Worm (Caenorhabditis elegans) whole organism, young adult: ENCODE results near the gene pyk-2.

Experiments
- B0261.1 ChIP-seq: sonication (generic microtip); optimal IDR thresholded peaks from 2 replicates; lab custom pipeline; 2016; ENCODE audit warnings: mild to moderate bottlenecking, missing genetic modification characterization, moderate library complexity, missing compliant biosample characterization
- C06A6.2 ChIP-seq: fragments of 200-800 bp; sonication (Bioruptor generic); conservative IDR thresholded peaks from 2 replicates; pipeline ENCODE4 v1.3.6; 2022; ENCODE audit warnings: missing genetic modification characterization, missing compliant biosample characterization
- C17E4.6 ChIP-seq: fragments of 200-800 bp; sonication (Bioruptor generic); IDR thresholded peaks from 2 replicates; pipeline ENCODE4 v1.3.6; 2022; ENCODE audit warnings: missing genetic modification reagents, missing genetic modification characterization, missing compliant biosample characterization
- F23B12.7 ChIP-seq: sonication (generic microtip); optimal IDR thresholded peaks from 2 replicates; lab custom pipeline; 2017; ENCODE audit warnings: missing genetic modification characterization, mild to moderate bottlenecking, missing compliant biosample characterization, antibody characterized with exemption, moderate library complexity; ENCODE audit not compliant: insufficient read depth
- F33H1.4 ChIP-seq: fragments of 200-800 bp; sonication (Bioruptor generic); IDR thresholded peaks from 2 replicates; pipeline ENCODE4 v1.3.6; 2022; ENCODE audit warnings: missing genetic modification reagents, missing genetic modification characterization, missing compliant biosample characterization
- F57C9.4 ChIP-seq: sonication (generic microtip); optimal IDR thresholded peaks from 2 replicates; lab custom pipeline; 2017; ENCODE audit warnings: mild to moderate bottlenecking, missing genetic modification characterization, missing compliant biosample characterization
- Y53G8AR.9 ChIP-seq: fragments of 200-800 bp; sonication (Bioruptor generic); conservative IDR thresholded peaks from 2 replicates; pipeline ENCODE4 v1.3.6; 2022; ENCODE audit warnings: missing genetic modification reagents, missing genetic modification characterization, missing compliant biosample characterization
- Y56A3A.18 ChIP-seq: fragments of 200-800 bp; sonication (Bioruptor generic); IDR thresholded peaks from 2 replicates; pipeline ENCODE4 v1.3.6; 2022; ENCODE audit warnings: missing genetic modification reagents, missing genetic modification characterization, missing compliant biosample characterization
- Y79H2A.3 ChIP-seq: fragments of 200-800 bp; sonication (Bioruptor generic); conservative IDR thresholded peaks from 2 replicates; pipeline ENCODE4 v1.3.6; 2022; ENCODE audit warnings: missing genetic modification reagents, missing genetic modification characterization, missing compliant biosample characterization
- atf-7 ChIP-seq: sonication (generic microtip); optimal IDR thresholded peaks from 2 replicates; lab custom pipeline; 2017; ENCODE audit warnings: mild to moderate bottlenecking, missing genetic modification characterization, missing compliant biosample characterization
- athp-1 ChIP-seq: sonication (generic microtip); optimal IDR thresholded peaks from 2 replicates; lab custom pipeline; 2017; ENCODE audit warnings: mild to moderate bottlenecking, missing genetic modification characterization, missing compliant biosample characterization
- attf-3 ChIP-seq: fragments of 200-800 bp; sonication (Bioruptor generic); conservative IDR thresholded peaks from 2 replicates; pipeline ENCODE4 v1.3.6; 2022; ENCODE audit warnings: missing genetic modification reagents, missing genetic modification characterization, missing compliant biosample characterization
- ceh-27 ChIP-seq: fragments of 200-800 bp; sonication (Bioruptor generic); optimal IDR thresholded peaks from 2 replicates; lab custom pipeline; 2018; ENCODE audit warnings: mild to moderate bottlenecking, missing genetic modification characterization, moderate library complexity, missing compliant biosample characterization
- ceh-40 ChIP-seq: fragments of 200-800 bp; sonication (Bioruptor generic); IDR thresholded peaks from 2 replicates; pipeline ENCODE4 v1.3.6; 2022; ENCODE audit warnings: missing genetic modification characterization, missing compliant biosample characterization
- ceh-58 ChIP-seq: fragments of 200-800 bp; sonication (Bioruptor generic); IDR thresholded peaks from 2 replicates; pipeline ENCODE4 v1.3.6; 2022; ENCODE audit warnings: missing genetic modification characterization, missing compliant biosample characterization
- ceh-79 ChIP-seq: sonication (generic microtip); optimal IDR thresholded peaks from 2 replicates; lab custom pipeline; 2017; ENCODE audit warnings: mild to moderate bottlenecking, missing genetic modification characterization, missing compliant biosample characterization
- ceh-91 ChIP-seq: fragments of 200-800 bp; sonication (Bioruptor generic); IDR thresholded peaks from 2 replicates; pipeline ENCODE4 v1.3.6; 2022; ENCODE audit warnings: missing genetic modification reagents, missing genetic modification characterization, missing compliant biosample characterization
- chd-7 ChIP-seq: sonication (generic microtip); optimal IDR thresholded peaks from 2 replicates; lab custom pipeline; 2016; ENCODE audit warnings: mild to moderate bottlenecking, missing genetic modification characterization, moderate library complexity, missing compliant biosample characterization
- dpff-1 ChIP-seq: sonication (generic microtip); optimal IDR thresholded peaks from 2 replicates; lab custom pipeline; 2017; ENCODE audit warnings: mild to moderate bottlenecking, missing genetic modification characterization, missing compliant biosample characterization
- efl-1 ChIP-seq: fragments of 150-350 bp; optimal IDR thresholded peaks from 2 replicates; lab custom pipeline; 2014; ENCODE audit warnings: missing biosample characterization, missing genetic modification reagents, missing genetic modification characterization
- egl-18 ChIP-seq: fragments of 200-800 bp; sonication (Bioruptor generic); IDR thresholded peaks from 2 replicates; pipeline ENCODE4 v1.3.6; 2022; ENCODE audit warnings: missing genetic modification reagents, missing genetic modification characterization, missing compliant biosample characterization
- gei-17 ChIP-seq: fragments of 200-800 bp; sonication (Bioruptor generic); optimal IDR thresholded peaks from 2 replicates; lab custom pipeline; 2018; ENCODE audit warnings: mild to moderate bottlenecking, missing genetic modification characterization, missing compliant biosample characterization
- hmg-1.2 ChIP-seq: fragments of 200-800 bp; sonication (Bioruptor generic); IDR thresholded peaks from 2 replicates; pipeline ENCODE4 v1.3.6; 2022; ENCODE audit warnings: missing genetic modification reagents, missing genetic modification characterization, missing compliant biosample characterization
- hmg-20 ChIP-seq: fragments of 200-800 bp; sonication (Bioruptor generic); IDR thresholded peaks from 2 replicates; pipeline ENCODE4 v1.3.6; 2022; ENCODE audit warnings: missing genetic modification reagents, missing genetic modification characterization, missing compliant biosample characterization
- hrde-1 ChIP-seq: sonication (generic microtip); optimal IDR thresholded peaks from 2 replicates; lab custom pipeline; 2016; ENCODE audit warnings: missing genetic modification characterization, mild to moderate bottlenecking, missing compliant biosample characterization, moderate library complexity, missing genotype, missing genetic modification reagents, borderline replicate concordance
- hsf-1 ChIP-seq: fragments of 200-800 bp; sonication (Bioruptor generic); IDR thresholded peaks from 2 replicates; pipeline ENCODE4 v1.3.6; 2022; ENCODE audit warnings: missing genetic modification reagents, missing genetic modification characterization, missing compliant biosample characterization
- let-526 ChIP-seq: fragments of 200-800 bp; sonication (Bioruptor generic); IDR thresholded peaks from 2 replicates; pipeline ENCODE4 v1.3.6; 2022; ENCODE audit warnings: missing genetic modification reagents, missing genetic modification characterization, missing compliant biosample characterization
- let-607 ChIP-seq, 2 experiments: fragments of 200-800 bp in 1 of 2; sonication (Bioruptor generic) in 1 of 2; sonication (generic microtip) in 1 of 2; optimal IDR thresholded peaks; 2 replicates each; lab custom pipeline; 2016 to 2018; ENCODE audit warnings: mild to moderate bottlenecking in 2 of 2, missing compliant biosample characterization in 2 of 2, missing genetic modification characterization in 2 of 2, moderate library complexity in 2 of 2, missing genotype in 1 of 2
- lin-40 ChIP-seq: sonication (generic microtip); optimal IDR thresholded peaks from 2 replicates; lab custom pipeline; 2016; ENCODE audit warnings: missing genetic modification characterization, mild to moderate bottlenecking, missing compliant biosample characterization, missing genotype, missing genetic modification reagents
- lsy-27 ChIP-seq: sonication (generic microtip); optimal IDR thresholded peaks from 2 replicates; lab custom pipeline; 2017; ENCODE audit warnings: missing genetic modification characterization, mild to moderate bottlenecking, missing compliant biosample characterization, antibody characterized with exemption, missing genotype, borderline replicate concordance; ENCODE audit not compliant: insufficient read depth
- madf-10 ChIP-seq: sonication (generic microtip); optimal IDR thresholded peaks from 2 replicates; lab custom pipeline; 2016; ENCODE audit warnings: mild to moderate bottlenecking, missing genetic modification characterization, missing compliant biosample characterization
- madf-3 ChIP-seq: fragments of 200-800 bp; sonication (Bioruptor generic); IDR thresholded peaks from 2 replicates; pipeline ENCODE4 v1.3.6; 2022; ENCODE audit warnings: missing genetic modification reagents, missing genetic modification characterization, missing compliant biosample characterization
- madf-6 ChIP-seq: fragments of 200-800 bp; sonication (Bioruptor generic); IDR thresholded peaks from 2 replicates; pipeline ENCODE4 v1.3.6; 2022; ENCODE audit warnings: missing genetic modification reagents, missing genetic modification characterization, missing compliant biosample characterization
- madf-8 ChIP-seq: fragments of 200-800 bp; sonication (Bioruptor generic); conservative IDR thresholded peaks from 2 replicates; pipeline ENCODE4 v1.3.6; 2022; ENCODE audit warnings: missing genetic modification reagents, missing genetic modification characterization, missing compliant biosample characterization
- mxl-1 ChIP-seq: sonication (generic microtip); optimal IDR thresholded peaks from 2 replicates; lab custom pipeline; 2016; ENCODE audit warnings: missing genetic modification characterization, missing compliant biosample characterization
- nhr-90 ChIP-seq: sonication (generic microtip); optimal IDR thresholded peaks from 2 replicates; lab custom pipeline; 2016; ENCODE audit warnings: missing genotype, mild to moderate bottlenecking, missing genetic modification characterization, missing compliant biosample characterization
- pbrm-1 ChIP-seq: fragments of 200-800 bp; sonication (Bioruptor generic); IDR thresholded peaks from 2 replicates; pipeline ENCODE4 v1.3.6; 2022; ENCODE audit warnings: missing genetic modification reagents, missing genetic modification characterization, missing compliant biosample characterization
- repo-1 ChIP-seq: sonication (generic microtip); optimal IDR thresholded peaks from 2 replicates; lab custom pipeline; 2017; ENCODE audit warnings: mild to moderate bottlenecking, missing genetic modification characterization, missing compliant biosample characterization
- rpc-1 ChIP-seq, 2 experiments: fragments of 150-350 bp in 1 of 2; sonication (generic microtip) in 1 of 2; optimal IDR thresholded peaks; 2 replicates each; lab custom pipeline; 2014 to 2018; ENCODE audit warnings: missing biosample characterization in 1 of 2, missing genetic modification characterization in 1 of 2, missing genetic modification reagents in 1 of 2, missing genotype in 1 of 2
- sea-2 ChIP-seq: fragments of 200-800 bp; sonication (Bioruptor generic); IDR thresholded peaks from 2 replicates; pipeline ENCODE4 v1.3.6; 2022; ENCODE audit warnings: missing genetic modification characterization, missing compliant biosample characterization
- somi-1 ChIP-seq: fragments of 200-800 bp; sonication (Bioruptor generic); optimal IDR thresholded peaks from 2 replicates; lab custom pipeline; 2018; ENCODE audit warnings: mild to moderate bottlenecking, missing genetic modification characterization, missing compliant biosample characterization
- sptf-2 ChIP-seq: fragments of 200-800 bp; sonication (Bioruptor generic); optimal IDR thresholded peaks from 2 replicates; lab custom pipeline; 2018; ENCODE audit warnings: mild to moderate bottlenecking, missing genetic modification characterization, missing compliant biosample characterization
- unc-130 ChIP-seq: sonication (generic microtip); optimal IDR thresholded peaks from 2 replicates; lab custom pipeline; 2016; ENCODE audit warnings: missing genetic modification reagents, missing genetic modification characterization, missing compliant biosample characterization
- zim-3 ChIP-seq: sonication (generic microtip); optimal IDR thresholded peaks from 2 replicates; lab custom pipeline; 2017; ENCODE audit warnings: mild to moderate bottlenecking, missing genetic modification characterization, moderate library complexity, missing compliant biosample characterization
- ztf-18 ChIP-seq: sonication (generic microtip); optimal IDR thresholded peaks from 2 replicates; lab custom pipeline; 2016; ENCODE audit warnings: missing genotype, mild to moderate bottlenecking, missing genetic modification characterization, missing compliant biosample characterization
- ztf-22 ChIP-seq: fragments of 200-800 bp; sonication (Bioruptor generic); optimal IDR thresholded peaks from 2 replicates; lab custom pipeline; 2018; ENCODE audit warnings: mild to moderate bottlenecking, missing genetic modification characterization, moderate library complexity, missing compliant biosample characterization

The pyk-2 gene

ce11 chrIV:10933777-10934546 lies 24.2 kb downstream of the pyk-2 start (continued):
- TF ChIP-seq F23B12.7 (tag; lab: Kevin White, UChicago) = no peak
- no peak for TF ChIP-seq ceh-27 (GFP tag; lab: Kevin White, UChicago)
- no peak for TF ChIP-seq sea-2
- no peak for TF ChIP-seq gei-17 (GFP tag; lab: Kevin White, UChicago)
- TF ChIP-seq madf-8 (GFP tag; lab: Robert Waterston, UW) = no peak
- peak; percentile 6 for TF ChIP-seq madf-10 (tag; lab: Kevin White, UChicago)
- TF ChIP-seq Y79H2A.3 (GFP tag; lab: Robert Waterston, UW) = peak; percentile 65
- TF ChIP-seq C06A6.2 = 0 out of 2 replicates have a peak, but pooled peaks have one; percentile 40
- TF ChIP-seq F57C9.4 (tag; lab: Kevin White, UChicago) = peak; percentile 5
- no peak for TF ChIP-seq ceh-91 (GFP tag; lab: Robert Waterston, UW)
- TF ChIP-seq F33H1.4 = no peak
- peak; percentile 81 for TF ChIP-seq zim-3 (tag; lab: Kevin White, UChicago)
- no peak for TF ChIP-seq rpc-1 (optimal IDR thresholded peaks at IDR 0.05; lab: Kevin White, UChicago)
- no peak for TF ChIP-seq rpc-1 (tag; optimal IDR thresholded peaks at IDR 0.05; lab: Kevin White, UChicago)
- peak; percentile 90 for TF ChIP-seq Y56A3A.18 (GFP tag; lab: Robert Waterston, UW)
- no peak for TF ChIP-seq hsf-1 (GFP tag; lab: Robert Waterston, UW)
- no peak for TF ChIP-seq somi-1 (GFP tag; lab: Kevin White, UChicago)
- peak; percentile 71 for TF ChIP-seq ceh-79 (tag; lab: Kevin White, UChicago)
- peak; percentile 70 for TF ChIP-seq atf-7 (tag; lab: Kevin White, UChicago)
- TF ChIP-seq madf-3 = no peak
- peak; percentile 58; the same call in 1 of the 2 replicates for TF ChIP-seq pbrm-1 (GFP tag; lab: Robert Waterston, UW)
- no peak for TF ChIP-seq attf-3 (GFP tag; lab: Robert Waterston, UW)
- TF ChIP-seq hmg-1.2 (GFP tag; lab: Robert Waterston, UW) = peak; percentile 22; the same call in 1 of the 2 replicates
- TF ChIP-seq C17E4.6 = 0 out of 2 replicates have a peak, but pooled peaks have one; percentile 17
- TF ChIP-seq let-526 (GFP tag; lab: Robert Waterston, UW) = peak; percentile 43; the same call in 1 of the 2 replicates
- TF ChIP-seq ztf-18 (tag; lab: Kevin White, UChicago) = no peak
- no peak for TF ChIP-seq nhr-90 (tag; lab: Kevin White, UChicago)
- peak; percentile 83 for TF ChIP-seq chd-7
- peak; percentile 52; the same call in 1 of the 2 replicates for TF ChIP-seq hmg-20 (GFP tag; lab: Robert Waterston, UW)
- TF ChIP-seq repo-1 (tag; lab: Kevin White, UChicago) = peak; percentile 94
- TF ChIP-seq athp-1 (tag; lab: Kevin White, UChicago) = peak; percentile 90
- TF ChIP-seq B0261.1 (tag; lab: Kevin White, UChicago) = peak; percentile 3
- no peak for TF ChIP-seq lsy-27 (tag; lab: Kevin White, UChicago)
- peak; percentile 14 for TF ChIP-seq unc-130
- TF ChIP-seq sptf-2 (GFP tag; lab: Kevin White, UChicago) = no peak
- no peak for TF ChIP-seq efl-1 (GFP tag; lab: Kevin White, UChicago)
- peak; percentile 69 for TF ChIP-seq dpff-1 (tag; lab: Kevin White, UChicago)
- peak; percentile 49 for TF ChIP-seq hrde-1 (tag; lab: Kevin White, UChicago)
- no peak for TF ChIP-seq ceh-58
- peak; percentile 91 for TF ChIP-seq Y53G8AR.9 (GFP tag; lab: Robert Waterston, UW)
- peak; percentile 6 for TF ChIP-seq lin-40 (tag; lab: Kevin White, UChicago)
- peak; percentile 41 for TF ChIP-seq madf-6 (GFP tag; lab: Robert Waterston, UW)
- TF ChIP-seq mxl-1 = no peak
- TF ChIP-seq egl-18 (GFP tag; lab: Robert Waterston, UW) = no peak
- no peak for TF ChIP-seq ceh-40 (GFP tag; lab: Robert Waterston, UW)
- no peak for TF ChIP-seq ztf-22 (GFP tag; lab: Kevin White, UChicago)
- TF ChIP-seq let-607 (tag; optimal IDR thresholded peaks at IDR 0.05; lab: Kevin White, UChicago) = peak in 1 of 2 experiments; percentile 56
